Worm (Caenorhabditis elegans): ENCODE data around the gene let-418.
A peak's percentile ranks its signal among the peaks of the same experiment; 100 is the strongest.

let-418 gene

DNA sequence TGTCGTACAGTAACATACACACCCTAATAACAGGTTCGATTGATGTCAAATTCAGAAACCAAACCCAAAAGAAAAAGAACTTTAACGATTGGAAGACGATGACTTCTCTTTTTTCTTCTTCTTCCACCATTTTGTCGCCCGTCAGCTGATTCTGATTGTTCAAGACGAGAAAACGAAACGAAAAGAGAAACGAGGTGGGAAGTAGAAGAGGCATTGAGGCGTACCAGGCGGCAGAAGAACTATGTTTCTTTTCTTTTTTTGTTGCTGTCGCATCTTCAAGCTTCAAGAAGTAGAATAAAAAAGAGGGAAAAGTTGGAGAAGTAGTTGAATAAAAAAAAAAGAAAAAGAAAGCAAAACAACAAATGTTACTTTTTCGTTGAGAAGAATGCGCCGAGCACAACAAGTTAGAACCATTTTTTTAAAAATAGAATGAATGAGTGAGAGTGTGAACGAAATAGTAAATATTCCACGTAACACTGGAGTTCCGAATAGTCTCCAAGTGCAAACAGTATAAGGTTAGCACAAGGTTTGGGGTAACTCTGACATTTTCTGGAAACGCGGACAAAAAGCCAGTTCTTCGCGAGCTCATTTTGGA lies 21.5 kb downstream of the let-418 start:
- TF ChIP-seq pqm-1 (tag; optimal IDR thresholded peaks at IDR 0.05) (no peak), fkh-10 (GFP tag; optimal IDR thresholded peaks at IDR 0.05) (peak; percentile 44), R02D3.7 (tag; optimal IDR thresholded peaks at IDR 0.05) (no peak), elt-1 (tag; optimal IDR thresholded peaks at IDR 0.05) (no peak), pha-4 (tag; optimal IDR thresholded peaks at IDR 0.05) (peak; percentile 7), nfya-1 (tag; optimal IDR thresholded peaks at IDR 0.05; ENCODE audit: insufficient read depth) (peak; percentile 4)

DNA sequence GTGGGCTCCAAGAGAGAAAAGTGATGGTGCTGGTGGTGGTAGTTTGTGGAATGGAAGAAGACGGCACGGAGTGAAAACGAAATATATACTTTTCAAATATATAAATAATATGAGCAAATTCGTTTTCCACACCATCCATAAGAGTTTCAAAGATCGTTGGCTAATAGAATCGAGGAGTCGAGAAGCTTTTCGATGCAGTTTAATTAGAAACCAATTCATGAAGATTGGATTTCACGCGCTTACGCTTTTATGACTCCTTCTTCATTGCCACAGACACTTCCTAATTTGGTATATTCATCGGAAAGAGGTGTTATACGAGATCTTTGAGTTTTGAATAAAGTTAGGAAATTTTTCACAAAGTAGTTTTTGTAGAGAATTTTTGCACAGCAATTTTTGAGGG lies 24.0 kb downstream of the let-418 start:
- no peak for TF ChIP-seq unc-62 (GFP tag; optimal IDR thresholded peaks at IDR 0.05)
- TF ChIP-seq aly-2 (tag; optimal IDR thresholded peaks at IDR 0.05), result no peak
- TF ChIP-seq unc-39 (tag; optimal IDR thresholded peaks at IDR 0.05), result no peak
- no peak for TF ChIP-seq elt-2 (tag; optimal IDR thresholded peaks at IDR 0.05)
- no peak for TF ChIP-seq lin-15B (tag; optimal IDR thresholded peaks at IDR 0.05)
- no peak for TF ChIP-seq egl-27 (tag; optimal IDR thresholded peaks at IDR 0.05)
- no peak for TF ChIP-seq ceh-28 (tag; optimal IDR thresholded peaks at IDR 0.05)
- no peak for TF ChIP-seq zag-1 (tag; optimal IDR thresholded peaks at IDR 0.05)

DNA sequence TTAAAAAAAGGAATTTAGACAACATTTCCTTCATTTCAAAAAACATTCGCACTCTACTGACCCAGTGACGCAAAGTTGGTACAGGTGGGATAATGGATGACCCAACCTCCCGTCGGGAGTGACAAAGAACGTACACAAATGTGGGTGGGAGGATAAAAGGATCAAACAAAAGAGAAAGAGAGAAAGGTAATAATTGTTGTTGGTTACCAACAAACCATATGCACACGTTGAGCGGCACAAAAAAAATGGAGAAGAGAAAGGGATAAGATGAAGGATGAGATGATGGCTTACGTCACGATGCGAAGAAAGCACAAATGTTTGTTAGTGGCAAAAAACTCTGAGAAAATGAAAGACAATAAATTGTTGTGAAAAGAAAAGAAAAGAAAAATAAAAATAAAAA lies 25.0 kb downstream of the let-418 start:
- TF ChIP-seq lin-15B (tag; optimal IDR thresholded peaks at IDR 0.05) (no peak), lsy-12 (tag; optimal IDR thresholded peaks at IDR 0.05) (no peak), nhr-12 (tag; optimal IDR thresholded peaks at IDR 0.05) (no peak), ceh-9 (tag; optimal IDR thresholded peaks at IDR 0.05) (no peak), pha-4 (tag; optimal IDR thresholded peaks at IDR 0.05) (peak; percentile 60), nhr-76 (tag; optimal IDR thresholded peaks at IDR 0.05) (no peak), nhr-237 (tag; optimal IDR thresholded peaks at IDR 0.05) (no peak), elt-1 (tag; optimal IDR thresholded peaks at IDR 0.05) (no peak), lin-39 (tag; optimal IDR thresholded peaks at IDR 0.05) (peak; percentile 32), ama-1 (optimal IDR thresholded peaks at IDR 0.05) (no peak), nhr-25 (tag; optimal IDR thresholded peaks at IDR 0.05) (no peak), elt-3 (tag; optimal IDR thresholded peaks at IDR 0.05) (no peak), nfya-1 (tag; optimal IDR thresholded peaks at IDR 0.05; ENCODE audit: insufficient read depth) (no peak), ceh-28 (tag; optimal IDR thresholded peaks at IDR 0.05) (no peak), daf-12 (tag; optimal IDR thresholded peaks at IDR 0.05) (no peak)

DNA sequence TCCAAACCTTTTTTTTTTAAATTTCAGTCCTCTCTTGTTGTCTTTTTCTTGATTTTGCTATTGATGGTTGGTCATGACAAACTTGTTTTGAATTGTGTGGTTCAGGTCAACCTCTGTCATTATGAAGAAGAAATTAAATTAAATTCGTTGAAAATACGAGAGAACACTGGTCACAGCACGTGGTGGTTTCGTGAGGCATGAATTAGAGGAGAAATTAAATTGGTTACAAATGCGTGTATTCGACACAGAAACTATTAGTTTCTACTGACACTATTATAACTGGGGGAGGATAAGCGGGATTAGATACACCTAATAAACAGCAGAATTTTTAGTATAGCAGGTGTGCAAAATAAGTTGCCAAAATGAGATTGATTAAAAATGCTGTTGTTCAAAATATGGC lies 25.5 kb downstream of the let-418 start:
- TF ChIP-seq ama-1 (optimal IDR thresholded peaks at IDR 0.05), result no peak
- TF ChIP-seq mdl-1 (tag; optimal IDR thresholded peaks at IDR 0.05), result no peak

DNA sequence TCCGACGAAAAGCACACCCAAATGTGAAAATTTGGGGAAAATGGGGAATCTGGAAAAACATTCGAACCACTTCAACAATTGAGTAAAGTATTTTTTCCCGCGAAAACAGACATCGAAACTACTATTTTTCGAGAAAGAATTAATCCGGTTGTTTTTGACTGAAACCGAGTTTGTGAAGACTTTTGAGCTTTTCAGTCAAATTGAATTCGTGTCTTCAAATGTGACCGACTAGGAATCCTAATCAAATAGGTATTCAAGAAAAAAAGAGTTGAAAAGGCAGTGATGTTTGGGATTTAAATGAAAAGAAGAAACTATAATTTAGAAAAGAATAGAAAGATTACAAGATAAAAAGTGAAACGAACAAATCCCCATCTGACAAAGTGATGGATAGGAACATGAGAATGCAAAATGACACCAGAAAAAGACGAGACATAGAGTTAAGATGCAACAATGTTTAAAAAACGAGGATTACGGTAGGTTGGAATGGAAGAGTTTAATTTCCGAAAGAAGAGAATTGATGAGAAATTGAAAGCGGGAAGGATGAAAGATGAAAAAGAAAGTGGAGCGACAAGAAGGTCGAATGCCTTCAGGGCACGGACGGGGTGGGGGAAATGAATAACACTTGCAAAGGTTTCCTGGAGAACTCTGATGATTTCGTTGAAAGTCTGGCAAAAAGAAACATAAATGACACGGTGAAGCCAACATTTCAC lies 36.0 kb downstream of the let-418 start, which contains the start of gene F26F12.8:
Gene F26F12.8, minus strand, starts transcription at position 51 of the 710 bp plus-strand sequence.
- TF ChIP-seq elt-1 (tag; optimal IDR thresholded peaks at IDR 0.05), result peak; percentile 58
- no peak for TF ChIP-seq fkh-2 (tag; optimal IDR thresholded peaks at IDR 0.05)
- TF ChIP-seq ceh-82 (tag; optimal IDR thresholded peaks at IDR 0.05), result no peak
- TF ChIP-seq ama-1 (optimal IDR thresholded peaks at IDR 0.05), result no peak
- TF ChIP-seq elt-3 (tag; optimal IDR thresholded peaks at IDR 0.05), result no peak
- no peak for TF ChIP-seq lsy-12 (tag; optimal IDR thresholded peaks at IDR 0.05)
- no peak for TF ChIP-seq ceh-28 (tag; optimal IDR thresholded peaks at IDR 0.05)

DNA sequence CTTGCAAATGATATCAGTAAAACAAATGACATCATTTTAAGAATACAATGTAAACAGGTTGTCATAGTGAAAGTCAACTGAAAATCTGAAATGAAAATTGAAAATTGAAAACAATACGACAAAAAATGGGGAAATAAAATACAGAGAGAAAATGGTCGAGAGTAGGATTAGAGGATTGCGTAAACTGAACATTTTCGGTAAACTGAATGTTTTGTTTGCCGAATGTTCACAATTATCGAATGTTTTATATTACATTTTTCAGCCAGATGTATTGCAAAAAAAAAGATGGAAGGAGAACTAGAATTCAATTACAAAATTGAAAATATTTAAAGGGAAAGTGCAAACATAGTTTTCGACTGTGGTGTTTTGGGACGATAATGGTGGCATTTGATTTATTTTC lies 38.5 kb downstream of the let-418 start, which contains the start of gene F26F12.5:
Gene F26F12.5, minus strand, starts transcription at position 101 of the 400 bp plus-strand sequence.
- TF ChIP-seq nhr-67 (tag; optimal IDR thresholded peaks at IDR 0.05) (no peak), hmg-11 (tag; optimal IDR thresholded peaks at IDR 0.05) (no peak), ceh-16 (tag; optimal IDR thresholded peaks at IDR 0.05) (no peak), nhr-25 (tag; optimal IDR thresholded peaks at IDR 0.05) (no peak), zag-1 (tag; optimal IDR thresholded peaks at IDR 0.05) (no peak), lin-39 (tag; optimal IDR thresholded peaks at IDR 0.05) (no peak), lin-15B (tag; optimal IDR thresholded peaks at IDR 0.05) (no peak), elt-1 (tag; optimal IDR thresholded peaks at IDR 0.05) (no peak), egl-5 (tag; optimal IDR thresholded peaks at IDR 0.05) (no peak), nhr-43 (tag; optimal IDR thresholded peaks at IDR 0.05; ENCODE audit: poor library complexity, severe bottlenecking) (no peak), sea-2 (GFP tag; optimal IDR thresholded peaks at IDR 0.05) (no peak), jun-1 (tag; optimal IDR thresholded peaks at IDR 0.05) (no peak), ceh-9 (tag; optimal IDR thresholded peaks at IDR 0.05) (no peak), elt-2 (tag; optimal IDR thresholded peaks at IDR 0.05) (no peak), ztf-4 (tag; optimal IDR thresholded peaks at IDR 0.05) (no peak)
